Worm (Caenorhabditis elegans) whole organism, L4 larva: ENCODE results near the gene srsx-5.

ENCODE experiments used
- F49E8.2 ChIP-seq: sonication (generic microtip); optimal IDR thresholded peaks from 2 replicates; lab custom pipeline; 2016; ENCODE audit warnings: missing compliant biosample characterization, mild to moderate bottlenecking, missing genetic modification characterization, borderline replicate concordance
- Y48G9A.11 ChIP-seq: fragments of 200-800 bp; sonication (Bioruptor generic); IDR thresholded peaks from 2 replicates; pipeline ENCODE4 v1.3.6; 2022; ENCODE audit warnings: missing genetic modification reagents, missing genetic modification characterization, missing compliant biosample characterization
- ZK337.2 ChIP-seq: fragments of 200-800 bp; sonication (Bioruptor generic); IDR thresholded peaks from 2 replicates; pipeline ENCODE4 v1.3.6; 2022; ENCODE audit warnings: missing genetic modification reagents, missing genetic modification characterization, missing compliant biosample characterization
- ceh-20 ChIP-seq: fragments of 200-800 bp; sonication (Bioruptor generic); IDR thresholded peaks from 2 replicates; pipeline ENCODE4 v1.3.6; 2022; ENCODE audit warnings: missing genetic modification reagents, missing genetic modification characterization, missing compliant biosample characterization
- ceh-28 ChIP-seq: fragments of 150-350 bp; optimal IDR thresholded peaks from 2 replicates; lab custom pipeline; 2014; ENCODE audit warnings: missing biosample characterization, missing genetic modification reagents, missing genetic modification characterization
- ceh-32 ChIP-seq: sonication (generic microtip); optimal IDR thresholded peaks from 2 replicates; lab custom pipeline; 2016; ENCODE audit warnings: mild to moderate bottlenecking, missing genetic modification characterization, missing compliant biosample characterization; ENCODE audit not compliant: poor library complexity
- ceh-44 ChIP-seq: fragments of 200-800 bp; sonication (Bioruptor generic); IDR thresholded peaks from 2 replicates; pipeline ENCODE4 v1.3.6; 2022; ENCODE audit warnings: missing genetic modification reagents, missing genetic modification characterization, missing compliant biosample characterization
- ceh-62 ChIP-seq: sonication (generic microtip); optimal IDR thresholded peaks from 2 replicates; lab custom pipeline; 2017; ENCODE audit warnings: missing biosample characterization, missing genetic modification characterization
- ctbp-1 ChIP-seq: fragments of 200-800 bp; sonication (Bioruptor generic); IDR thresholded peaks from 2 replicates; pipeline ENCODE4 v1.3.6; 2022; ENCODE audit warnings: missing genetic modification reagents, missing genetic modification characterization, missing compliant biosample characterization
- daf-12 ChIP-seq: fragments of 150-350 bp; optimal IDR thresholded peaks from 2 replicates; lab custom pipeline; 2014; ENCODE audit warnings: missing biosample characterization, missing genetic modification reagents, missing genetic modification characterization
- daf-16 ChIP-seq, 3 experiments: sonication (generic microtip); optimal IDR thresholded peaks; 2 replicates each; lab custom pipeline; 2016 to 2017; ENCODE audit warnings: missing genetic modification characterization in 3 of 3, missing genetic modification reagents in 3 of 3, mild to moderate bottlenecking in 2 of 3, missing compliant biosample characterization in 2 of 3, missing biosample characterization in 1 of 3, moderate library complexity in 1 of 3
- fkh-10 ChIP-seq: fragments of 150-350 bp; optimal IDR thresholded peaks from 2 replicates; lab custom pipeline; 2014; ENCODE audit warnings: missing biosample characterization, missing genetic modification reagents, missing genetic modification characterization
- gei-8 ChIP-seq: fragments of 200-800 bp; sonication (Bioruptor generic); optimal IDR thresholded peaks from 2 replicates; lab custom pipeline; 2018; ENCODE audit warnings: mild to moderate bottlenecking, missing genetic modification characterization, missing compliant biosample characterization
- hmg-1.1 ChIP-seq: fragments of 200-800 bp; sonication (Bioruptor generic); IDR thresholded peaks from 2 replicates; pipeline ENCODE4 v1.3.6; 2022; ENCODE audit warnings: missing genetic modification reagents, missing genetic modification characterization, missing compliant biosample characterization
- lim-7 ChIP-seq: fragments of 200-800 bp; sonication (Bioruptor generic); IDR thresholded peaks from 2 replicates; pipeline ENCODE4 v1.3.6; 2022; ENCODE audit warnings: missing genetic modification characterization, missing compliant biosample characterization
- lin-39 ChIP-seq: fragments of 150-350 bp; optimal IDR thresholded peaks from 2 replicates; lab custom pipeline; 2014; ENCODE audit warnings: missing biosample characterization, missing genetic modification reagents, missing genetic modification characterization
- madf-5 ChIP-seq, 2 experiments: fragments of 200-800 bp; sonication (Bioruptor generic); IDR thresholded peaks; 2 replicates each; pipeline ENCODE4 v1.3.6; 2022; ENCODE audit warnings: missing compliant biosample characterization in 2 of 2, missing genetic modification characterization in 2 of 2
- mes-2 ChIP-seq: sonication (generic microtip); optimal IDR thresholded peaks from 2 replicates; lab custom pipeline; 2016; ENCODE audit warnings: missing genotype, mild to moderate bottlenecking, missing genetic modification characterization, missing compliant biosample characterization; ENCODE audit not compliant: poor library complexity, severe bottlenecking
- mxl-2 ChIP-seq: fragments of 200-800 bp; sonication (Bioruptor generic); conservative IDR thresholded peaks from 2 replicates; pipeline ENCODE4 v1.3.6; 2022; ENCODE audit warnings: missing genetic modification reagents, missing genetic modification characterization, missing compliant biosample characterization
- mxl-3 ChIP-seq: fragments of 200-800 bp; sonication (Bioruptor generic); optimal IDR thresholded peaks from 2 replicates; lab custom pipeline; 2018; ENCODE audit warnings: mild to moderate bottlenecking, missing genetic modification characterization, missing compliant biosample characterization
- saeg-2 ChIP-seq: fragments of 200-800 bp; sonication (Bioruptor generic); IDR thresholded peaks from 2 replicates; pipeline ENCODE4 v1.3.6; 2022; ENCODE audit warnings: missing genetic modification reagents, missing genetic modification characterization, missing compliant biosample characterization
- set-16 ChIP-seq: fragments of 200-800 bp; sonication (Bioruptor generic); IDR thresholded peaks from 2 replicates; pipeline ENCODE4 v1.3.6; 2022; ENCODE audit warnings: missing genetic modification reagents, missing genetic modification characterization, missing compliant biosample characterization
- spr-1 ChIP-seq: sonication (generic microtip); optimal IDR thresholded peaks from 2 replicates; lab custom pipeline; 2016; ENCODE audit warnings: mild to moderate bottlenecking, missing genetic modification characterization, missing compliant biosample characterization
- tag-97 ChIP-seq: fragments of 200-800 bp; sonication (Bioruptor generic); IDR thresholded peaks from 2 replicates; pipeline ENCODE4 v1.3.6; 2022; ENCODE audit warnings: missing genetic modification characterization, missing compliant biosample characterization
- tra-1 ChIP-seq: fragments of 200-800 bp; sonication (Bioruptor generic); IDR thresholded peaks from 2 replicates; pipeline ENCODE4 v1.3.6; 2022; ENCODE audit warnings: missing genetic modification reagents, missing genetic modification characterization, missing compliant biosample characterization
- unc-39 ChIP-seq: sonication (generic microtip); optimal IDR thresholded peaks from 2 replicates; lab custom pipeline; 2017; ENCODE audit warnings: missing biosample characterization, missing genetic modification characterization
- unc-62 ChIP-seq, 3 experiments: fragments of 150-350 bp in 1 of 3; sonication (generic microtip); optimal IDR thresholded peaks in 2 of 3; peaks in 1 of 3; 1 replicate in 1 of 3; 2 replicates in 2 of 3; lab custom pipeline; 2014 to 2017; ENCODE audit warnings: missing biosample characterization in 3 of 3, missing genetic modification characterization in 3 of 3, missing genetic modification reagents in 3 of 3, missing genotype in 1 of 3

The srsx-5 gene

ce11 chrV:7908431-7908830, 20.3 kb upstream of the srsx-5 start:
- TF ChIP-seq mxl-3 (GFP tag; lab: Kevin White, UChicago): no peak
- no peak for TF ChIP-seq hmg-1.1 (GFP tag; lab: Robert Waterston, UW)
- TF ChIP-seq daf-16 (GFP tag; optimal IDR thresholded peaks at IDR 0.05; lab: Kevin White, UChicago): peak in 1 of 2 experiments; percentile 94
- TF ChIP-seq daf-16 (tag; optimal IDR thresholded peaks at IDR 0.05; lab: Kevin White, UChicago): no peak
- no peak for TF ChIP-seq spr-1 (tag; lab: Kevin White, UChicago)
- TF ChIP-seq lin-39 (tag; lab: Kevin White, UChicago): no peak
- no peak for TF ChIP-seq ceh-32
- TF ChIP-seq fkh-10: no peak
- TF ChIP-seq, all 104 proteins: peak for 1

- TF ChIP-seq mxl-3 (GFP tag; lab: Kevin White, UChicago) (no peak), daf-12 (tag; lab: Kevin White, UChicago) (no peak), ceh-62 (no peak), ceh-44 (GFP tag; lab: Robert Waterston, UW) (no peak), madf-5 (GFP tag; IDR thresholded peaks at IDR 0.05; lab: Robert Waterston, UW) (no peak), saeg-2 (GFP tag; lab: Robert Waterston, UW) (no peak), ceh-20 (no peak), mes-2 (no peak)
Measured at ce11 chrV:7925483-7925882, 3.3 kb upstream of the srsx-5 start, which contains the start of gene srsx-7. Gene srsx-7 (plus strand): TSS chrV:7925783.

ce11 chrV:7926784-7927183, 2.0 kb upstream of the srsx-5 start, which contains the start of gene srsx-6:
Gene srsx-6 (plus strand): TSS chrV:7927084.
- no peak for TF ChIP-seq ceh-28
- TF ChIP-seq daf-12 (tag; lab: Kevin White, UChicago): no peak
- no peak for TF ChIP-seq lim-7 (GFP tag; lab: Robert Waterston, UW)

- TF ChIP-seq gei-8 (GFP tag; lab: Kevin White, UChicago) (no peak), Y48G9A.11 (GFP tag; lab: Robert Waterston, UW) (no peak), ZK337.2 (GFP tag; lab: Robert Waterston, UW) (no peak), unc-62 (GFP tag; optimal IDR thresholded peaks at IDR 0.05 in 1 of 2; lab: Kevin White, UChicago) (no peak), unc-62 (tag; optimal IDR thresholded peaks at IDR 0.05; lab: Kevin White, UChicago) (no peak), tra-1 (GFP tag; lab: Robert Waterston, UW) (no peak), ctbp-1 (GFP tag; lab: Robert Waterston, UW) (no peak), tag-97 (GFP tag; lab: Robert Waterston, UW) (no peak), unc-39 (no peak), mxl-2 (GFP tag; lab: Robert Waterston, UW) (no peak), set-16 (GFP tag; lab: Robert Waterston, UW) (no peak)
Measured at ce11 chrV:7932998-7933397, 4.2 kb downstream of the srsx-5 start, which contains the start of gene ncx-10. Gene ncx-10 (minus strand): TSS chrV:7933098.

- TF ChIP-seq unc-62 (GFP tag; optimal IDR thresholded peaks at IDR 0.05 in 1 of 2; lab: Kevin White, UChicago) (peak in 1 of 2 experiments; percentile 34), unc-62 (tag; optimal IDR thresholded peaks at IDR 0.05; lab: Kevin White, UChicago) (no peak), ceh-20 (no peak)
Measured at ce11 chrV:7937152-7937551, 8.4 kb downstream of the srsx-5 start, which contains the start of gene srsx-3. Gene srsx-3 (minus strand): TSS chrV:7937252.

- TF ChIP-seq unc-62 (GFP tag; optimal IDR thresholded peaks at IDR 0.05 in 1 of 2; lab: Kevin White, UChicago) (peak in 1 of 2 experiments; percentile 87), unc-62 (tag; optimal IDR thresholded peaks at IDR 0.05; lab: Kevin White, UChicago) (no peak), F49E8.2 (tag; lab: Kevin White, UChicago) (no peak), unc-39 (no peak)
Measured at ce11 chrV:7940299-7940698, 11.5 kb downstream of the srsx-5 start, which contains the start of gene srt-53. Gene srt-53 (minus strand): TSS chrV:7940399.
